Fruit fly (Drosophila melanogaster): ENCODE measurements around the gene Usp2.

The Usp2 gene

DNA sequence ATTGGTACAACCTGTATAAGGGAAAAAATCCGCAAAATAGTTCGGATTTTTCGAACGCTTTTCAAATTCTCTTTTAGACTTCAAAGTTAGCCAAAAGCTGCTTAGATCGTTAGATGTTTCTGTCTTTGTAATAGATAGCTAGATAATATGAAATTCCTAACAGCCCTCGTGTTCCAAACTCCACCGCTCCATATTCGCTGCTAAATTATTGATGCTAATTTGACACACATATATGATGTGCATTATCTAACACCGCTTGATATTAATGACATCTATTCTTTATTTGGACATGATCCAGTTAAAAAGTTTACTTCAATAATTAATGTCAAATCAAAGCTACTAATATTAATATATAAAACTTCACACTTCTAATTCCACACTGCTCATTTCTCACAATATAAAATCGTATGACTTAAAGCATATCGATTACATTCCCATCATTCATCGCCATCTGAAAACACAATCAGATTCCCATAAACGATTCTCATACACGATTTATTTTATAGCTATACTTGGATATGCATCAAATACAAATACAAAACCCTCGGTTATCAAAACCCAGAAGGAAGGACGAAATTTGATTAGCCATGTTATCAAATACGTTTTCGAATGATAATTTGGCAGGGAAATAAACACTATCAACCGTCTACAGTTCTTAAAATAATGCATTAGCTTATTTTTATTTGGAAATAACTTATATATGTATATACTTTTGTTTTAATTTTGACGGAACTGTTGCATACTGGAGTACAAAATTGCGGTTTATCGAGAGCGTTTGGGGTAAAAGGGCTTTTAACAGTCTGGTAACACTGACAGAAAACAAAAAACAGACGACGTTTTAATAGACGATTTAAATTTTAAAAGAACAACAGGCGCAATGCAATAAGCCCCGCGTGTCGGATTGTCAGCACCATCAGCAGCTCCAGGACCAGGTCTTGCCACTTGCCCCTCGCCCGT lies 11.4 kb upstream of the Usp2 start, which contains the start of gene CG14621 (continued):
- TF ChIP-seq ems (GFP tag; optimal IDR thresholded peaks at IDR 0.05) (no peak), YL-1 (GFP tag; optimal IDR thresholded peaks at IDR 0.05) (no peak), mld (GFP tag; IDR thresholded peaks at IDR 0.05; ENCODE audit: partially characterized antibody) (no peak), chm (GFP tag; IDR thresholded peaks at IDR 0.05) (no peak), MESR4 (GFP tag; optimal IDR thresholded peaks at IDR 0.05) (no peak), CG6683 (GFP tag; optimal IDR thresholded peaks at IDR 0.05) (no peak), CG17385 (GFP tag; optimal IDR thresholded peaks at IDR 0.05) (no peak), peb (GFP tag; IDR thresholded peaks at IDR 0.05) (no peak), rib (GFP tag; IDR thresholded peaks at IDR 0.05) (no peak), lbe (GFP tag; optimal IDR thresholded peaks at IDR 0.05) (no peak), wek (GFP tag; optimal IDR thresholded peaks at IDR 0.05) (no peak), tx (GFP tag; optimal IDR thresholded peaks at IDR 0.05) (no peak), chinmo (GFP tag; IDR thresholded peaks at IDR 0.05; ENCODE audit: partially characterized antibody) (no peak), CG18599 (GFP tag; optimal IDR thresholded peaks at IDR 0.05) (no peak), CG2678 (tag; optimal IDR thresholded peaks at IDR 0.05) (no peak), Scr (GFP tag; IDR thresholded peaks at IDR 0.05; ENCODE audit: partially characterized antibody) (peak; percentile 47; the same call in 1 of the 2 replicates), CG4854 (GFP tag; optimal IDR thresholded peaks at IDR 0.05) (no peak), slbo (GFP tag; IDR thresholded peaks at IDR 0.05) (peak; percentile 42), Meics (GFP tag; optimal IDR thresholded peaks at IDR 0.05) (no peak), CG11085 (GFP tag; IDR thresholded peaks at IDR 0.05) (no peak), fd102C (GFP tag; optimal IDR thresholded peaks at IDR 0.05) (no peak), Opbp (GFP tag; IDR thresholded peaks at IDR 0.05; ENCODE audit: partially characterized antibody) (no peak), CG17829 (tag; optimal IDR thresholded peaks at IDR 0.05) (no peak), ATbp (GFP tag; optimal IDR thresholded peaks at IDR 0.05) (no peak), tup (GFP tag; optimal IDR thresholded peaks at IDR 0.05) (no peak), CG9876 (GFP tag; optimal IDR thresholded peaks at IDR 0.05) (no peak), CG18011 (GFP tag; optimal IDR thresholded peaks at IDR 0.05) (no peak), BtbVII (GFP tag; optimal IDR thresholded peaks at IDR 0.05) (no peak), E2f2 (GFP tag; IDR thresholded peaks at IDR 0.05) (peak; percentile 38), CG13775 (GFP tag; optimal IDR thresholded peaks at IDR 0.05) (no peak), ap (GFP tag; IDR thresholded peaks at IDR 0.05) (no peak), CG7745 (tag; optimal IDR thresholded peaks at IDR 0.05) (no peak), Mes4 (GFP tag; optimal IDR thresholded peaks at IDR 0.05) (no peak), CG1792 (GFP tag; optimal IDR thresholded peaks at IDR 0.05) (no peak), sd (tag; optimal IDR thresholded peaks at IDR 0.05) (no peak), ham (GFP tag; IDR thresholded peaks at IDR 0.05) (no peak), dmrt99B (tag; optimal IDR thresholded peaks at IDR 0.05) (no peak), vfl (GFP tag; optimal IDR thresholded peaks at IDR 0.05) (no peak), eve (GFP tag; optimal IDR thresholded peaks at IDR 0.05) (no peak), CG16813 (GFP tag; IDR thresholded peaks at IDR 0.05; ENCODE audit: partially characterized antibody) (peak; percentile 38; the same call in 1 of the 3 replicates), pzg (GFP tag; optimal IDR thresholded peaks at IDR 0.05) (peak; percentile 29), CG4424 (GFP tag; optimal IDR thresholded peaks at IDR 0.05) (no peak), CG7987 (GFP tag; optimal IDR thresholded peaks at IDR 0.05) (no peak), btn (GFP tag; optimal IDR thresholded peaks at IDR 0.05) (no peak), Hr3 (GFP tag; optimal IDR thresholded peaks at IDR 0.05) (no peak), sens (GFP tag) (peak; percentile 72), gsb-n (tag; optimal IDR thresholded peaks at IDR 0.05) (no peak), Asciz (GFP tag; optimal IDR thresholded peaks at IDR 0.05) (no peak)
